Worm (Caenorhabditis elegans) whole organism, midembryonic: ENCODE results near the gene C49C8.6.

Experiments used
- T22C8.4 ChIP-seq: fragments of 200-800 bp; sonication (Bioruptor generic); IDR thresholded peaks from 2 replicates; pipeline ENCODE4 v1.3.6; 2022; ENCODE audit warnings: missing genetic modification characterization, missing compliant biosample characterization
- cog-1 ChIP-seq: sonication (generic microtip); optimal IDR thresholded peaks from 2 replicates; lab custom pipeline; 2016; ENCODE audit warnings: missing genetic modification characterization, missing compliant biosample characterization
- flt-1 ChIP-seq: fragments of 200-800 bp; sonication (Bioruptor generic); IDR thresholded peaks from 2 replicates; pipeline ENCODE4 v1.3.6; 2022; ENCODE audit warnings: missing genetic modification characterization, missing compliant biosample characterization
- klf-2 ChIP-seq: fragments of 200-800 bp; sonication (Bioruptor generic); conservative IDR thresholded peaks from 2 replicates; pipeline ENCODE4 v1.3.6; 2022; ENCODE audit warnings: missing genetic modification reagents, missing genetic modification characterization, missing compliant biosample characterization
- med-1 ChIP-seq: sonication (generic microtip); optimal IDR thresholded peaks from 2 replicates; lab custom pipeline; 2017; ENCODE audit warnings: missing genetic modification characterization, mild to moderate bottlenecking, missing compliant biosample characterization, antibody characterized with exemption, missing genetic modification reagents; ENCODE audit not compliant: insufficient read depth
- ref-1 ChIP-seq: fragments of 200-800 bp; sonication (Bioruptor generic); conservative IDR thresholded peaks from 2 replicates; pipeline ENCODE4 v1.3.6; 2022; ENCODE audit warnings: missing genetic modification reagents, missing genetic modification characterization, missing compliant biosample characterization
- tab-1 ChIP-seq: fragments of 200-800 bp; sonication (Bioruptor generic); IDR thresholded peaks from 2 replicates; pipeline ENCODE4 v1.3.6; 2022; ENCODE audit warnings: missing genetic modification characterization, missing compliant biosample characterization
- ztf-23 ChIP-seq: fragments of 200-800 bp; sonication (Bioruptor generic); IDR thresholded peaks from 2 replicates; pipeline ENCODE4 v1.3.6; 2022; ENCODE audit warnings: missing genetic modification reagents, missing genetic modification characterization, missing compliant biosample characterization
- ztf-29 ChIP-seq: fragments of 200-800 bp; sonication (Bioruptor generic); IDR thresholded peaks from 2 replicates; pipeline ENCODE4 v1.3.6; 2022; ENCODE audit warnings: missing genetic modification reagents, missing genetic modification characterization, missing compliant biosample characterization

Gene C49C8.6

DNA sequence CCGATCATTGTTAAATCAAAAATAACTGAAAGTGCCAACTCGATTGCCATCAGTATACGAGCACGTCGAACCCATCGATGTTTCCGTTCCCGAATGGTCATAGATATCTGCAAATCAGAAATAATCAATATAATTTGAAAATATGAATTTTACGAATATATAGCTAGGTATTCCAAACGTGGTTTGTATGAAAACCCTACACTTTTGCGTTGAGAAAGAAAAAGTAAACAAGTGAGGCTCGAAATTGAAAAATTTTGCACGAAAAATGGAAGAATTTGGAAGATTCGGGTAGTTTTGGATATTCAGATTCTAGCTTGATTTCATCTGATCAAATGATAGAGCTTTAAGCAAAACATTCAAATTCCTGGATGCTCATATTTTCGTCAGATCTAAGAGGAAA is 19.3 kb downstream of the C49C8.6 start, which contains the start of gene F42A9.9:
Gene F42A9.9 (minus strand): TSS at position 101 of the 400 bp plus-strand sequence.
- TF ChIP-seq cog-1 (tag; lab: Kevin White, UChicago) (no peak), ref-1 (GFP tag; lab: Robert Waterston, UW) (no peak), T22C8.4 (GFP tag; lab: Robert Waterston, UW) (no peak), tab-1 (GFP tag; lab: Robert Waterston, UW) (no peak), ztf-29 (GFP tag; lab: Robert Waterston, UW) (no peak), flt-1 (GFP tag; lab: Robert Waterston, UW) (no peak), med-1 (GFP tag; lab: Kevin White, UChicago) (no peak)

DNA sequence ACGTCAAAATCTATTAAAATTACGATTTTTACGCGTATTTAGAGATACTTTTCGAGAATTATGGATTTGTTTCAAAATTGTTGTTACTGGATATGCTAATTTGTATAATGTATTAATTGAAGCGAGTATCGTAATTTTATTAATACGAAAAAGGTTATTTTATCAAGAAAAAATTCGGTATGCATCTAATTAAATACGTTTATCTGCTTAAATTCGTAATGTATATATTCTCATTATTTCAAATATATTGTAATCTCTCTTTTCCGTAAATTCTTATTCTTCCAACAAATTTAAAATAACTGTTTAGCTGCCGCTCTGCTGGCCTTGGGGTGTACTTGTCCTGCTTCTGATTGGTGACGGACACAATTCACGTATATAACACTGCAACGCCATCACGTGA is 27.0 kb downstream of the C49C8.6 start, which contains the start of gene dgk-4:
Gene dgk-4 (plus strand): TSS at position 301 of the 400 bp plus-strand sequence.
- no peak for TF ChIP-seq cog-1 (tag; lab: Kevin White, UChicago)
- TF ChIP-seq T22C8.4 (GFP tag; lab: Robert Waterston, UW), result no peak
- no peak for TF ChIP-seq tab-1 (GFP tag; lab: Robert Waterston, UW)
- no peak for TF ChIP-seq med-1 (GFP tag; lab: Kevin White, UChicago)

DNA sequence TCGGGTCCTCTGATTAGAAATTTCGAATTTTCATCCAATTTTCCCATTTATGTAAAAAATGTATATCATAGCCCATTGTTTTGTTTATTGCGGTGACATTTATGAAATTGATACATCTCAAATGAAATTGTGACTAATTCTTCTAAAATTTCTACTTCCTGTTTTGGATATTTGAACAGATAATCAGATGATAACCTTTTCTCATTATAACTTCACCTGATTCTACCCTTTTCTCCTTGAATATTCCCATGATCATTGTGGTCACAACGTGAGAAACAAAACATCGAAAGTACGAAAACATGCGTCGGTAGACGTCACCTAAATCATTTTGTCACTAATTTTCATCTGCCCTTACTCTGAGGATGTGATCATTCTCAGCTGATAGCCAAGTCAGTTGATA is 27.8 kb downstream of the C49C8.6 start:
- no peak for TF ChIP-seq cog-1 (tag; lab: Kevin White, UChicago)
- no peak for TF ChIP-seq ztf-29 (GFP tag; lab: Robert Waterston, UW)
- TF ChIP-seq T22C8.4 (GFP tag; lab: Robert Waterston, UW), result no peak
- no peak for TF ChIP-seq flt-1 (GFP tag; lab: Robert Waterston, UW)
- TF ChIP-seq ztf-23 (GFP tag; lab: Robert Waterston, UW), result no peak
- no peak for TF ChIP-seq klf-2 (GFP tag; lab: Robert Waterston, UW)
- TF ChIP-seq ref-1 (GFP tag; lab: Robert Waterston, UW), result no peak
- TF ChIP-seq med-1 (GFP tag; lab: Kevin White, UChicago), result no peak
- no peak for TF ChIP-seq tab-1 (GFP tag; lab: Robert Waterston, UW)

DNA sequence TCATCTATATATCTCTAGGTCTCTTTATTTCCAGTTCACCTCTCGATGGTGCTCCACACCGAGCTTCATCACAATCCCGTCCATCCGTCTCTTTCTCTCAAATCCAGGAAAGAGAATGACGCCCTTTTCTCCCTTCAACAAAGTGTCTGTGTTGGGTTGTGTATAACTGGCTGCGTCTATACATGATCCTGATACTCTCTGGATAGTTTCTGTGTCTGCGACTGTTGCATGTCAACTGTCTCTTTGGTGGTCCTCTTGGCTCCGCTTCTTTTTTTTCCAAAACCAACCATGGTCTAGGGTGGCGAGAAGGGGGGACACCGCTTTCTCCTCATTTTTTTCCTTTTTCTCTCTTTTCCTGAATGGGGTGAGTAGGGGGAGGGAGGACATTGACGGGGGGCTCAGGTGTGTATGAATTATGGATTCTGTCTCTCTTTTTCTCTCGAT is 28.4 kb downstream of the C49C8.6 start:
- no peak for TF ChIP-seq ztf-29 (GFP tag; lab: Robert Waterston, UW)
- TF ChIP-seq flt-1 (GFP tag; lab: Robert Waterston, UW), result 0 out of 2 replicates have a peak, but pooled peaks have one; percentile 5
- 0 out of 2 replicates have a peak, but pooled peaks have one; percentile 43 for TF ChIP-seq ztf-23 (GFP tag; lab: Robert Waterston, UW)

DNA sequence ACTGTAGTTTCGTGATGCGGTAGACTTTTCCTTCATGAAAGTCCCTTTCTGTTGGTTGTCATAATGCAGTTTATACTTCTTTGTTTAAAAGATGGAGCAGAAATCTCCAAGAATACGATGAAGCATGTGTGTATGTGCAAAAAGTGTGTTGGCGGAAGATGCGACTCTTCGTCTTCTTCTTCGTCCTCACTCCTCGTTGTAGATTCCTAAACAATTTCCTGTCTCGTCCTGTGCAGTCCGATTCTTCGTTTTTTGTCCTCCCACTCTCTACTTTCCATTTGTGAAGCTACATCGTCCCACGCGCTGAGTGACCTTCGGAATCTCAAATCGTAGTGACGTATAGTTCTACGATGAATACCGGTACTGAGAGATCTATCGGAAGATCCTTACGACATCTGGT is 29.8 kb downstream of the C49C8.6 start:
- TF ChIP-seq tab-1 (GFP tag; lab: Robert Waterston, UW), result no peak
- TF ChIP-seq ref-1 (GFP tag; lab: Robert Waterston, UW), result no peak
- TF ChIP-seq med-1 (GFP tag; lab: Kevin White, UChicago), result no peak
- no peak for TF ChIP-seq flt-1 (GFP tag; lab: Robert Waterston, UW)
- no peak for TF ChIP-seq ztf-29 (GFP tag; lab: Robert Waterston, UW)

DNA sequence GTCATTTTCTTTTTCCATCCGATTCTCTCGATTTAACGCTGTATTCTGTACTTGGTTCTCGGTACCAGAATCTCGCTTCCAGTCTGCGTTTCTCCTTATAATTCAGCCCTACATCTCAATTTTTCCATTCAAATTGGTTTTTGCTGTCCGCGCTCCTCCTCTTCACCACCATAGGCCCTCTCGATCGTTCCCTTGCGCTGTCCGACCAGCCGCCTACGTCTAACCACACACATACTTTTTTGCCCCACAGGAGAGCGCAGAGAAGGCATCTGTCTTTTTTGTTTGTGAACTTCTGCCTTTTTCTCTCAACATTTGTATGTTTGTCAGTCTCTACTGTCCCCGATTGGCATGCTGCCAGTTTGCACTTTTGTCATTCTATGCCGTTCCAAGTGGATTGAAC is 30.7 kb downstream of the C49C8.6 start, which contains the start of gene F42A9.11:
Gene F42A9.11 (plus strand): TSS at position 310 of the 400 bp plus-strand sequence.
- TF ChIP-seq ztf-23 (GFP tag; lab: Robert Waterston, UW), result no peak
- no peak for TF ChIP-seq ref-1 (GFP tag; lab: Robert Waterston, UW)
- TF ChIP-seq cog-1 (tag; lab: Kevin White, UChicago), result no peak
- no peak for TF ChIP-seq tab-1 (GFP tag; lab: Robert Waterston, UW)
- no peak for TF ChIP-seq med-1 (GFP tag; lab: Kevin White, UChicago)
- TF ChIP-seq klf-2 (GFP tag; lab: Robert Waterston, UW), result no peak
- no peak for TF ChIP-seq T22C8.4 (GFP tag; lab: Robert Waterston, UW)

DNA sequence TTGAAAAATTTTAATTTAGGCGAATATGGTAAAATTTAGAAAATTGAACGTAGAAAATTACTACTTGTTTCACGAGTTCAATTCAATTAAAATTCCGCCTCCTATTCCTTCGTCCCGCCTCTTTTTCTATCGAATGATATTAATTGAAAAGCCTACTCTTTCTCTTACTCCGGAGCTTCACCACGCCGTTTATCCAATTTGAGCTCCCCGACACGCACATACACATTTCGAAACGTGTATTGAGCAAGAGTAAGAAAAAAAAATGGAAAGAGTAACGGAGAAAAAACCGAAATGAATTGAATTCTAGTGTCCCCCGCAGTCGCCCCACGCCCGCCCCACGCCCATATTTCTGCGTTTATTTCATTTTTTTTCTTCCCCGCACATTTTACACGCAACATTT is 31.7 kb downstream of the C49C8.6 start:
- TF ChIP-seq flt-1 (GFP tag; lab: Robert Waterston, UW), result no peak
- TF ChIP-seq tab-1 (GFP tag; lab: Robert Waterston, UW), result no peak
- no peak for TF ChIP-seq cog-1 (tag; lab: Kevin White, UChicago)
- TF ChIP-seq T22C8.4 (GFP tag; lab: Robert Waterston, UW), result no peak
- TF ChIP-seq ztf-23 (GFP tag; lab: Robert Waterston, UW), result no peak
- TF ChIP-seq med-1 (GFP tag; lab: Kevin White, UChicago), result no peak
- no peak for TF ChIP-seq klf-2 (GFP tag; lab: Robert Waterston, UW)

DNA sequence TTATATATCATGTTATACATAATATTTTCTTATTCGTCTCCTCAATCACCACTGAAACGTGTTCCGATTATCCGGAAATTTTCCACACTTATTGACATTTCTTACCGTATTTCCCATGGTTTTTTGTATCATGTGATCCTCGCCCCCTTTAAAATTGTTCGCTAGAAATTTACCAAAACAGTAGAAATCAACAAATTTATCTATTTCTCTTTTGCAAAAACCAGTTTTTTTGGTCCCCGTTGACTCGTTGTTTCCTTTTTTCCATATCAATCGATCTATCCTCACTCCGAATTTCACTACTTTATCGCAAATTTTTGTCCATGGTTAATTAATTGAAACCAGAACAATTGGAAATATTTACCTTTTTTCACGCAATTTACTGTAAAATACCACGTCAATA is 32.3 kb downstream of the C49C8.6 start:
- TF ChIP-seq med-1 (GFP tag; lab: Kevin White, UChicago), result no peak
- TF ChIP-seq cog-1 (tag; lab: Kevin White, UChicago), result no peak
- no peak for TF ChIP-seq klf-2 (GFP tag; lab: Robert Waterston, UW)
- no peak for TF ChIP-seq ztf-23 (GFP tag; lab: Robert Waterston, UW)
- TF ChIP-seq flt-1 (GFP tag; lab: Robert Waterston, UW), result no peak
- no peak for TF ChIP-seq ref-1 (GFP tag; lab: Robert Waterston, UW)
- TF ChIP-seq T22C8.4 (GFP tag; lab: Robert Waterston, UW), result no peak
- no peak for TF ChIP-seq tab-1 (GFP tag; lab: Robert Waterston, UW)
- no peak for TF ChIP-seq ztf-29 (GFP tag; lab: Robert Waterston, UW)

DNA sequence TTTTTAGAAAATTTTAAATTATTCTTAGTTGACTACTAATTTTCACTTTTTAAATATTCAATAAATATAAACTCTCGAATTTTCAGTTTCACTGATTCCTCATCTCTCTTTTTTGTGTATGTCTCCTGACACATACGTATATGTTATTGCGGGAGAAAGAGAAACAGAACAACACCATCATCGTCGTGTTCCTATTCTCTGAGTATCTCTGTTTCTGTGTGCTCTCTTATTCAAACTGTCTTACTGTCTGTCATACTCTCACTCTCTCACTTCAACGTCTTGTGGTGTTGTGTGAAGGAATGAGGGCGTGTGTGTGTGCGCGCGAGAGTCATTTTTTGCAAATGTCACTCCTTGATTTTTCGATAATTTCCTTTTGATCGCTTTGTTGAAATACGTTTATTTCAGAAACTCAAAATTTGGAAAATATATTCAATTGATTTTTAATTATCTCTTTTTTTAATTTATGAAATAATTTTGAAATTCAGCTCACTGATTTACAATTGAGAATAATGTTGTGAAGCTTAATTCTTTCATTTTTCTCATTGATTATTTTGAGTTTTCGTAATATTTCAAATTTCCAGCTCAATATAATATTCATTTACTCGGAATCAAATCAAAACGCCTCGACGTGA is 37.8 kb downstream of the C49C8.6 start, which contains the start of gene lin-49:
Gene lin-49 (plus strand): TSS at position 582 of the 632 bp plus-strand sequence.
- TF ChIP-seq flt-1 (GFP tag; lab: Robert Waterston, UW) (no peak), cog-1 (tag; lab: Kevin White, UChicago) (peak; percentile 43), T22C8.4 (GFP tag; lab: Robert Waterston, UW) (no peak), ztf-29 (GFP tag; lab: Robert Waterston, UW) (no peak), tab-1 (GFP tag; lab: Robert Waterston, UW) (no peak), med-1 (GFP tag; lab: Kevin White, UChicago) (no peak), ref-1 (GFP tag; lab: Robert Waterston, UW) (no peak), ztf-23 (GFP tag; lab: Robert Waterston, UW) (no peak)
